Fruit fly (Drosophila melanogaster): ENCODE results near the gene RpL7-like.

- TF ChIP-seq sqz (GFP tag; optimal IDR thresholded peaks at IDR 0.05), result no peak
- TF ChIP-seq CG34376 (GFP tag; optimal IDR thresholded peaks at IDR 0.05), result no peak
- TF ChIP-seq CG6254 (GFP tag; optimal IDR thresholded peaks at IDR 0.05), result no peak
- TF ChIP-seq CG7271 (tag; optimal IDR thresholded peaks at IDR 0.05), result no peak
- TF ChIP-seq wdn (GFP tag; IDR thresholded peaks at IDR 0.05), result no peak
These were observed 17.9 kb upstream of the RpL7-like start, which contains the start of gene Tom70 for dm6 chr2L:12038177-12038581.

All from whole organism, embryonic.